Worm (Caenorhabditis elegans) whole organism, midembryonic: Measurements from ENCODE around the gene inx-7.

Experiments
- T22C8.4 ChIP-seq: fragments of 200-800 bp; sonication (Bioruptor generic); IDR thresholded peaks from 2 replicates; pipeline ENCODE4 v1.3.6; 2022; ENCODE audit warnings: missing genetic modification characterization, missing compliant biosample characterization
- cog-1 ChIP-seq: sonication (generic microtip); optimal IDR thresholded peaks from 2 replicates; lab custom pipeline; 2016; ENCODE audit warnings: missing genetic modification characterization, missing compliant biosample characterization
- flt-1 ChIP-seq: fragments of 200-800 bp; sonication (Bioruptor generic); IDR thresholded peaks from 2 replicates; pipeline ENCODE4 v1.3.6; 2022; ENCODE audit warnings: missing genetic modification characterization, missing compliant biosample characterization
- klf-2 ChIP-seq: fragments of 200-800 bp; sonication (Bioruptor generic); conservative IDR thresholded peaks from 2 replicates; pipeline ENCODE4 v1.3.6; 2022; ENCODE audit warnings: missing genetic modification reagents, missing genetic modification characterization, missing compliant biosample characterization
- med-1 ChIP-seq: sonication (generic microtip); optimal IDR thresholded peaks from 2 replicates; lab custom pipeline; 2017; ENCODE audit warnings: missing genetic modification characterization, mild to moderate bottlenecking, missing compliant biosample characterization, antibody characterized with exemption, missing genetic modification reagents; ENCODE audit not compliant: insufficient read depth
- ref-1 ChIP-seq: fragments of 200-800 bp; sonication (Bioruptor generic); conservative IDR thresholded peaks from 2 replicates; pipeline ENCODE4 v1.3.6; 2022; ENCODE audit warnings: missing genetic modification reagents, missing genetic modification characterization, missing compliant biosample characterization
- tab-1 ChIP-seq: fragments of 200-800 bp; sonication (Bioruptor generic); IDR thresholded peaks from 2 replicates; pipeline ENCODE4 v1.3.6; 2022; ENCODE audit warnings: missing genetic modification characterization, missing compliant biosample characterization
- ztf-23 ChIP-seq: fragments of 200-800 bp; sonication (Bioruptor generic); IDR thresholded peaks from 2 replicates; pipeline ENCODE4 v1.3.6; 2022; ENCODE audit warnings: missing genetic modification reagents, missing genetic modification characterization, missing compliant biosample characterization
- ztf-29 ChIP-seq: fragments of 200-800 bp; sonication (Bioruptor generic); IDR thresholded peaks from 2 replicates; pipeline ENCODE4 v1.3.6; 2022; ENCODE audit warnings: missing genetic modification reagents, missing genetic modification characterization, missing compliant biosample characterization

Gene inx-7

ce11 chrIV:5934046-5934445 lies 12.4 kb downstream of the inx-7 start, which contains the start of gene H32C10.1:
TSS of gene H32C10.1 (plus strand) at chrIV:5934346.
- TF ChIP-seq T22C8.4 (GFP tag; lab: Robert Waterston, UW) (no peak), ztf-29 (no peak), flt-1 (GFP tag; lab: Robert Waterston, UW) (no peak), ztf-23 (GFP tag; lab: Robert Waterston, UW) (no peak), ref-1 (no peak), med-1 (GFP tag; lab: Kevin White, UChicago) (no peak), cog-1 (tag; lab: Kevin White, UChicago) (no peak), klf-2 (GFP tag; lab: Robert Waterston, UW) (no peak), tab-1 (GFP tag; lab: Robert Waterston, UW) (no peak)

- no peak for TF ChIP-seq T22C8.4 (GFP tag; lab: Robert Waterston, UW)
- no peak for TF ChIP-seq ref-1
- TF ChIP-seq tab-1 (GFP tag; lab: Robert Waterston, UW), result no peak
- no peak for TF ChIP-seq med-1 (GFP tag; lab: Kevin White, UChicago)
- TF ChIP-seq klf-2 (GFP tag; lab: Robert Waterston, UW), result no peak
- no peak for TF ChIP-seq ztf-23 (GFP tag; lab: Robert Waterston, UW)
- TF ChIP-seq ztf-29, result no peak
- no peak for TF ChIP-seq cog-1 (tag; lab: Kevin White, UChicago)
- TF ChIP-seq flt-1 (GFP tag; lab: Robert Waterston, UW), result no peak
These were observed 16.1 kb downstream of the inx-7 start, which contains the start of gene lin-33 for ce11 chrIV:5930345-5930744. TSS of gene lin-33 (plus strand) at chrIV:5930645.

- no peak for TF ChIP-seq med-1 (GFP tag; lab: Kevin White, UChicago)
- no peak for TF ChIP-seq ref-1
- TF ChIP-seq klf-2 (GFP tag; lab: Robert Waterston, UW), result no peak
- TF ChIP-seq tab-1 (GFP tag; lab: Robert Waterston, UW), result no peak
- TF ChIP-seq ztf-23 (GFP tag; lab: Robert Waterston, UW), result no peak
- TF ChIP-seq flt-1 (GFP tag; lab: Robert Waterston, UW), result no peak
- TF ChIP-seq cog-1 (tag; lab: Kevin White, UChicago), result no peak
- no peak for TF ChIP-seq ztf-29
- TF ChIP-seq T22C8.4 (GFP tag; lab: Robert Waterston, UW), result no peak
These were observed 17.5 kb downstream of the inx-7 start for ce11 chrIV:5928957-5929356.

ce11 chrIV:5927805-5928204 lies 18.6 kb downstream of the inx-7 start:
- no peak for TF ChIP-seq flt-1 (GFP tag; lab: Robert Waterston, UW)
- no peak for TF ChIP-seq tab-1 (GFP tag; lab: Robert Waterston, UW)
- no peak for TF ChIP-seq klf-2 (GFP tag; lab: Robert Waterston, UW)
- TF ChIP-seq cog-1 (tag; lab: Kevin White, UChicago), result no peak
- TF ChIP-seq ztf-29, result no peak
- TF ChIP-seq med-1 (GFP tag; lab: Kevin White, UChicago), result no peak
- no peak for TF ChIP-seq ref-1
- no peak for TF ChIP-seq T22C8.4 (GFP tag; lab: Robert Waterston, UW)
- no peak for TF ChIP-seq ztf-23 (GFP tag; lab: Robert Waterston, UW)

ce11 chrIV:5926643-5927042 lies 19.8 kb downstream of the inx-7 start:
- TF ChIP-seq ref-1 (no peak), tab-1 (GFP tag; lab: Robert Waterston, UW) (no peak), cog-1 (tag; lab: Kevin White, UChicago) (peak; percentile 20)

- TF ChIP-seq tab-1 (GFP tag; lab: Robert Waterston, UW), result no peak
- TF ChIP-seq ref-1, result no peak
- TF ChIP-seq flt-1 (GFP tag; lab: Robert Waterston, UW), result no peak
- TF ChIP-seq ztf-23 (GFP tag; lab: Robert Waterston, UW), result no peak
- no peak for TF ChIP-seq klf-2 (GFP tag; lab: Robert Waterston, UW)
These were observed 22.2 kb downstream of the inx-7 start for ce11 chrIV:5924241-5924640.

ce11 chrIV:5923112-5923511 lies 23.3 kb downstream of the inx-7 start:
- no peak for TF ChIP-seq ref-1
- no peak for TF ChIP-seq tab-1 (GFP tag; lab: Robert Waterston, UW)
- TF ChIP-seq ztf-29, result no peak
- TF ChIP-seq flt-1 (GFP tag; lab: Robert Waterston, UW), result no peak

ce11 chrIV:5917026-5917425 lies 29.4 kb downstream of the inx-7 start, which contains the start of gene dhhc-13:
TSS of gene dhhc-13 (plus strand) at chrIV:5917326.
- TF ChIP-seq cog-1 (tag; lab: Kevin White, UChicago) (no peak), klf-2 (GFP tag; lab: Robert Waterston, UW) (no peak), T22C8.4 (GFP tag; lab: Robert Waterston, UW) (no peak), tab-1 (GFP tag; lab: Robert Waterston, UW) (no peak), ztf-23 (GFP tag; lab: Robert Waterston, UW) (no peak), ztf-29 (no peak), med-1 (GFP tag; lab: Kevin White, UChicago) (no peak), flt-1 (GFP tag; lab: Robert Waterston, UW) (no peak), ref-1 (no peak)

ce11 chrIV:5915152-5915551 lies 31.3 kb downstream of the inx-7 start:
- no peak for TF ChIP-seq flt-1 (GFP tag; lab: Robert Waterston, UW)
- TF ChIP-seq cog-1 (tag; lab: Kevin White, UChicago), result no peak

- TF ChIP-seq klf-2 (GFP tag; lab: Robert Waterston, UW) (no peak), tab-1 (GFP tag; lab: Robert Waterston, UW) (no peak)
These were observed 43.1 kb downstream of the inx-7 start, which contains the start of gene H04M03.12 for ce11 chrIV:5903305-5903778. TSS of gene H04M03.12 (minus strand) at chrIV:5903355.
